Fruit fly (Drosophila melanogaster) S2 (cell line): ENCODE measurements around the gene His3.3A.

Source experiments
- CG8478 ChIP-seq: fragments of >200 bp; optimal IDR thresholded peaks from 2 replicates; lab custom pipeline; 2018
- CTCF ChIP-seq, 2 experiments: fragments of >200 bp; optimal IDR thresholded peaks; 2 replicates each; lab custom pipeline; 2018

DNA sequence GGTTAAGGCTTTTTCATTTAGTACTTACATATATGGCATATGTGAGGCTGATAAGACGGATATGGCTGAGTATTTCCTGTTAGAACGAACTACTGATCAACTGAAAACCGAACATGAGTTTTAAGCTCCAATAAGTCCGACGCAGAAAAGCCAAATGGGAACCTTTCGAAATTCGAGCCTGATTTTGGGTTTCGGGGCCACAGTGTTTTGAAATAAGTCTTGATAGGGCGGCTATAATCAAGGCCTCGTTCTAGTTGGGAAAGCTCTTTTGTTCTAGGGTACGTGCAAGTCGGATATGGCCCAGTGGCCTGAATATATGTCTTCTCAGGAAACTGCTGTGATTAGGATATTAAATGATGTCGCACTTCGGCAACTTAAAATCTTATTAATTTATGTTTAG is 26.8 kb upstream of the His3.3A start, which contains the start of gene vkg:
- TF ChIP-seq CG8478 (lab: Kevin White, UChicago) (no peak), CTCF (optimal IDR thresholded peaks at IDR 0.05; lab: Kevin White, UChicago) (no peak)
